Fruit fly (Drosophila melanogaster) whole organism, wandering third instar larva: ENCODE measurements around the gene DhpD.

Source experiments
- Hr83 ChIP-seq: fragments of 200-300 bp; sonication (Bioruptor generic); optimal IDR thresholded peaks from 2 replicates; lab custom pipeline; 2016; ENCODE audit warnings: missing biosample characterization, mild to moderate bottlenecking, missing genetic modification characterization, moderate library complexity; ENCODE audit not compliant: poor library complexity, severe bottlenecking
- br ChIP-seq: fragments of 200-800 bp; sonication (Bioruptor generic); optimal IDR thresholded peaks from 2 replicates; lab custom pipeline; 2016; ENCODE audit warnings: missing biosample characterization, missing genetic modification characterization
- pan ChIP-seq: fragments of >200 bp; optimal IDR thresholded peaks from 2 replicates; lab custom pipeline; 2017
- rgr ChIP-seq: fragments of 200-800 bp; sonication (Bioruptor generic); optimal IDR thresholded peaks from 3 replicates; lab custom pipeline; 2016; ENCODE audit warnings: missing biosample characterization, mild to moderate bottlenecking, missing genetic modification characterization

DNA sequence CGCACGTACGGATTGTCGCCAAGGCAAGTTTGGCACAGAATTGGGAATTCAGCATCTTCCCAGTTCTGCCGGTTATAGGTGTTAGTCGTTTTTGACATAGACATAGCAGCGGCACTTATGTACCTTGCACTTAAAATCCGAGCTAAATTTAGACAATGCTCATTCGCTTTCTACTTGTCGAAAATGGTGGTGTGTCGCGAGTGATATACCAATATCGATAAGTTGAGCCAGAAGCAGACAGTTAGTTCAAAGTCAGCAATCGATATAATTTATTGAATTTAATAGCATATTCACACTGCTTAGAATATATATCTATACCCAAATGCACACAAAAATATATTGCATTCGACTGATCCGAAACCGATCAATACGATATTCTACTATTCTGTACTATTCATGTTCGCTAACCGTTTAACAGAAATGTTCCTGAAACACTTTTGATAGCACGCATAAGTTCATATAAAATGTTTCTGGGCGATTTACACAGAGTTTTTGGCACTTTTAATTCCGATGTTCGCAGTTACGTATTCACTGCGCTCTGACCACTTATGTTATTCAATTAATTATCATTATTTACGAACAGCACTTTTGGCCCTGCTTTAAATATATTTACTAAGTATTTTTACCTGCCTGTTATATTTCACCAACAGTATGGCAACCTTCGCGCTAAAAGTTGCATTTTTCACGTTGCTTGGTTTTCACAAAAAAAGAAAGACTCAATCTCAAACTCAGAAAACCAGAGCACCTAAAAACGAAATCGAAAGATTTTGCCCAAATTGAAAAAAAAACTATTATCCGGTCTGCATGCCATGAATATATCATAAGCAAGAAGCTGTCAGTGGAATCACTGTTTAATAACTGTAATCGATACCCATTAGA, 3.3 kb upstream of the DhpD start, which contains the start of gene CG14641:
- no peak for TF ChIP-seq Hr83
- no peak for TF ChIP-seq rgr (GFP tag; lab: Kevin White, UChicago)
- no peak for TF ChIP-seq br
- TF ChIP-seq pan (lab: Kevin White, UChicago), result no peak
